Fruit fly (Drosophila melanogaster) whole organism, embryonic: ENCODE measurements around the gene dib.

Source experiments
- Bgb ChIP-seq: fragments of 200-800 bp; sonication (Bioruptor generic); IDR thresholded peaks from 2 replicates; pipeline ENCODE4 v1.3.6; 2022; ENCODE audit warnings: missing biosample characterization, missing genetic modification characterization; ENCODE audit not compliant: partially characterized antibody
- CG10959 ChIP-seq: fragments of 200-800 bp; sonication (Bioruptor generic); IDR thresholded peaks from 2 replicates; pipeline ENCODE4 v1.3.6; 2022; ENCODE audit warnings: missing biosample characterization, missing genetic modification characterization
- CG11093 ChIP-seq: fragments of 200-800 bp; sonication (Bioruptor generic); IDR thresholded peaks from 3 replicates; pipeline ENCODE4 v1.3.6; 2022; ENCODE audit warnings: missing biosample characterization, missing genetic modification characterization
- CG15269 ChIP-seq: fragments of 200-800 bp; sonication (Bioruptor generic); optimal IDR thresholded peaks from 2 replicates; lab custom pipeline; 2018; ENCODE audit warnings: missing biosample characterization, mild to moderate bottlenecking, missing genetic modification characterization, moderate library complexity
- CG15696 ChIP-seq: fragments of 200-800 bp; sonication (Bioruptor generic); optimal IDR thresholded peaks from 2 replicates; lab custom pipeline; 2019; ENCODE audit warnings: missing biosample characterization, mild to moderate bottlenecking, missing genetic modification characterization, moderate library complexity
- CG16813 ChIP-seq: fragments of 200-800 bp; sonication (Bioruptor generic); IDR thresholded peaks from 3 replicates; pipeline ENCODE4 v1.3.6; 2022; ENCODE audit warnings: missing biosample characterization, missing genetic modification characterization; ENCODE audit not compliant: partially characterized antibody
- CG17186 ChIP-seq: fragments of 200-800 bp; sonication (Bioruptor generic); optimal IDR thresholded peaks from 3 replicates; lab custom pipeline; 2017; ENCODE audit warnings: missing biosample characterization, missing genetic modification reagents, missing genetic modification characterization
- CG18011 ChIP-seq: fragments of 200-800 bp; sonication (Bioruptor generic); optimal IDR thresholded peaks from 2 replicates; lab custom pipeline; 2017; ENCODE audit warnings: missing biosample characterization, missing genetic modification characterization, mild to moderate bottlenecking, moderate library complexity, missing genotype
- CG18476 ChIP-seq: fragments of 200-800 bp; sonication (Bioruptor generic); optimal IDR thresholded peaks from 2 replicates; lab custom pipeline; 2016; ENCODE audit warnings: missing biosample characterization, mild to moderate bottlenecking, missing genetic modification characterization
- CG2116 ChIP-seq: fragments of 200-800 bp; sonication (Bioruptor generic); optimal IDR thresholded peaks from 3 replicates; lab custom pipeline; 2018; ENCODE audit warnings: missing biosample characterization, mild to moderate bottlenecking, missing genetic modification characterization
- CG30403 ChIP-seq: fragments of 200-800 bp; sonication (Bioruptor generic); optimal IDR thresholded peaks from 3 replicates; lab custom pipeline; 2016; ENCODE audit warnings: missing biosample characterization, missing genetic modification characterization
- CG31224 ChIP-seq: fragments of 200-800 bp; sonication (Bioruptor generic); IDR thresholded peaks from 2 replicates; pipeline ENCODE4 v1.3.6; 2022; ENCODE audit warnings: missing biosample characterization, missing genetic modification characterization
- CG32772 ChIP-seq: fragments of 200-800 bp; sonication (Bioruptor generic); IDR thresholded peaks from 2 replicates; pipeline ENCODE4 v1.3.6; 2022; ENCODE audit warnings: missing biosample characterization, missing genetic modification characterization
- CG4282 ChIP-seq: fragments of 200-800 bp; sonication (Bioruptor generic); optimal IDR thresholded peaks from 2 replicates; lab custom pipeline; 2016; ENCODE audit warnings: missing biosample characterization, missing genetic modification characterization
- CG4404 ChIP-seq: fragments of 200-800 bp; sonication (Bioruptor generic); IDR thresholded peaks from 2 replicates; pipeline ENCODE4 v1.3.6; 2022; ENCODE audit warnings: missing biosample characterization, missing genetic modification characterization
- CG4617 ChIP-seq: fragments of 200-800 bp; sonication (Bioruptor generic); optimal IDR thresholded peaks from 3 replicates; lab custom pipeline; 2016; ENCODE audit warnings: missing biosample characterization, missing genetic modification characterization, borderline replicate concordance
- CG6175 ChIP-seq: fragments of 200-800 bp; sonication (Bioruptor generic); IDR thresholded peaks from 3 replicates; pipeline ENCODE4 v1.3.6; 2022; ENCODE audit warnings: missing biosample characterization, missing genetic modification characterization
- CG7357 ChIP-seq: fragments of 200-800 bp; sonication (Bioruptor generic); IDR thresholded peaks from 3 replicates; pipeline ENCODE4 v1.3.6; 2022; ENCODE audit warnings: missing biosample characterization, missing genetic modification characterization
- CG7963 ChIP-seq: fragments of 200-800 bp; sonication (Bioruptor generic); IDR thresholded peaks from 3 replicates; pipeline ENCODE4 v1.3.6; 2022; ENCODE audit warnings: missing biosample characterization, missing genetic modification characterization; ENCODE audit not compliant: partially characterized antibody
- Camta ChIP-seq: fragments of 200-800 bp; sonication (Bioruptor generic); optimal IDR thresholded peaks from 2 replicates; lab custom pipeline; 2016; ENCODE audit warnings: missing biosample characterization, missing genetic modification characterization
- Chrac-16 ChIP-seq: fragments of 200-800 bp; sonication (Bioruptor generic); optimal IDR thresholded peaks from 3 replicates; lab custom pipeline; 2016; ENCODE audit warnings: missing biosample characterization, missing genetic modification characterization
- CkIIα-i1 ChIP-seq: fragments of 200-800 bp; sonication (Bioruptor generic); IDR thresholded peaks from 2 replicates; pipeline ENCODE4 v1.3.6; 2022; ENCODE audit warnings: missing biosample characterization, missing genetic modification characterization
- D ChIP-seq, 2 experiments: fragments of 200-800 bp in 1 of 2; fragments of >200 bp in 1 of 2; sonication (Bioruptor generic) in 1 of 2; optimal IDR thresholded peaks; 2 replicates in 1 of 2; 3 replicates in 1 of 2; lab custom pipeline; 2017; ENCODE audit warnings: mild to moderate bottlenecking in 1 of 2, missing biosample characterization in 1 of 2, missing genetic modification characterization in 1 of 2, missing genetic modification reagents in 1 of 2
- D19B ChIP-seq: fragments of 200-800 bp; sonication (Bioruptor generic); optimal IDR thresholded peaks from 2 replicates; lab custom pipeline; 2017; ENCODE audit warnings: missing biosample characterization, mild to moderate bottlenecking, missing genetic modification characterization
- E2f1 ChIP-seq: fragments of 200-800 bp; sonication (Bioruptor generic); IDR thresholded peaks from 2 replicates; pipeline ENCODE4 v1.3.6; 2022; ENCODE audit warnings: missing biosample characterization, missing genetic modification characterization
- Eip74EF ChIP-seq, 2 experiments: fragments of 200-800 bp in 1 of 2; fragments of >200 bp in 1 of 2; sonication (Bioruptor generic) in 1 of 2; optimal IDR thresholded peaks; 2 replicates each; lab custom pipeline; 2017 to 2019; ENCODE audit warnings: missing biosample characterization in 2 of 2, missing genetic modification characterization in 2 of 2, mild to moderate bottlenecking in 1 of 2, moderate library complexity in 1 of 2
- HmgD ChIP-seq: fragments of 200-800 bp; sonication (Bioruptor generic); optimal IDR thresholded peaks from 3 replicates; lab custom pipeline; 2016; ENCODE audit warnings: missing biosample characterization, missing genetic modification characterization
- Hr78 ChIP-seq, 2 experiments: fragments of 200-800 bp in 1 of 2; fragments of >200 bp in 1 of 2; sonication (Bioruptor generic) in 1 of 2; optimal IDR thresholded peaks; 2 replicates each; lab custom pipeline; 2017 to 2019; ENCODE audit warnings: missing biosample characterization in 2 of 2, missing genetic modification characterization in 2 of 2, mild to moderate bottlenecking in 1 of 2, moderate library complexity in 1 of 2
- NFAT ChIP-seq: fragments of 200-800 bp; sonication (Bioruptor generic); IDR thresholded peaks from 2 replicates; pipeline ENCODE4 v1.3.6; 2022; ENCODE audit warnings: missing biosample characterization, missing genetic modification characterization
- Rx ChIP-seq: fragments of 200-800 bp; sonication (Bioruptor generic); IDR thresholded peaks from 2 replicates; pipeline ENCODE4 v1.3.6; 2022; ENCODE audit warnings: missing biosample characterization, missing genetic modification characterization
- Spps ChIP-seq: fragments of 200-800 bp; sonication (Bioruptor generic); optimal IDR thresholded peaks from 2 replicates; lab custom pipeline; 2018; ENCODE audit warnings: missing biosample characterization, mild to moderate bottlenecking, missing genetic modification characterization
- Ssrp ChIP-seq: fragments of 200-800 bp; sonication (Bioruptor generic); optimal IDR thresholded peaks from 2 replicates; lab custom pipeline; 2018; ENCODE audit warnings: missing biosample characterization, mild to moderate bottlenecking, missing genetic modification characterization, moderate library complexity
- abd-A ChIP-seq: fragments of 200-800 bp; sonication (Bioruptor generic); optimal IDR thresholded peaks from 3 replicates; lab custom pipeline; 2019; ENCODE audit warnings: missing biosample characterization, mild to moderate bottlenecking, missing genetic modification characterization, moderate library complexity
- amos ChIP-seq: fragments of 200-800 bp; sonication (Bioruptor generic); IDR thresholded peaks from 2 replicates; pipeline ENCODE4 v1.3.6; 2022; ENCODE audit warnings: missing biosample characterization, missing genetic modification characterization; ENCODE audit not compliant: partially characterized antibody
- bab2 ChIP-seq: fragments of 200-800 bp; sonication (Bioruptor generic); optimal IDR thresholded peaks from 2 replicates; lab custom pipeline; 2016; ENCODE audit warnings: missing biosample characterization, missing genetic modification characterization
- bowl ChIP-seq: fragments of 200-800 bp; sonication (Bioruptor generic); IDR thresholded peaks from 2 replicates; pipeline ENCODE4 v1.3.6; 2022; ENCODE audit warnings: missing biosample characterization, missing genetic modification characterization
- btn ChIP-seq: fragments of 200-800 bp; sonication (Bioruptor generic); optimal IDR thresholded peaks from 2 replicates; lab custom pipeline; 2016; ENCODE audit warnings: missing biosample characterization, missing genetic modification characterization
- danr ChIP-seq: fragments of 200-800 bp; sonication (Bioruptor generic); IDR thresholded peaks from 2 replicates; pipeline ENCODE4 v1.3.6; 2022; ENCODE audit warnings: missing biosample characterization, missing genetic modification characterization
- grau ChIP-seq: fragments of 200-800 bp; optimal IDR thresholded peaks from 3 replicates; lab custom pipeline; 2019; ENCODE audit warnings: missing biosample characterization, mild to moderate bottlenecking, missing genetic modification characterization, moderate library complexity
- grn ChIP-seq: fragments of 200-800 bp; sonication (Bioruptor generic); optimal IDR thresholded peaks from 3 replicates; lab custom pipeline; 2017; ENCODE audit warnings: missing biosample characterization, missing genetic modification characterization
- lov ChIP-seq, 2 experiments: fragments of 200-800 bp in 1 of 2; fragments of >200 bp in 1 of 2; sonication (Bioruptor generic) in 1 of 2; IDR thresholded peaks in 1 of 2; optimal IDR thresholded peaks in 1 of 2; 2 replicates in 1 of 2; 3 replicates in 1 of 2; pipeline versions ENCODE4 v1.3.6 to Lab custom; 2017 to 2022; ENCODE audit warnings: missing biosample characterization in 1 of 2, missing genetic modification characterization in 1 of 2
- phol ChIP-seq: fragments of 200-800 bp; sonication (Bioruptor generic); optimal IDR thresholded peaks from 3 replicates; lab custom pipeline; 2018; ENCODE audit warnings: missing biosample characterization, mild to moderate bottlenecking, missing genetic modification characterization, moderate library complexity
- rib ChIP-seq: fragments of 200-800 bp; sonication (Bioruptor generic); IDR thresholded peaks from 2 replicates; pipeline ENCODE4 v1.3.6; 2022; ENCODE audit warnings: missing biosample characterization, missing genetic modification characterization
- slbo ChIP-seq: fragments of 200-800 bp; sonication (Bioruptor generic); IDR thresholded peaks from 2 replicates; pipeline ENCODE4 v1.3.6; 2022; ENCODE audit warnings: missing biosample characterization, missing genetic modification characterization
- slou ChIP-seq: fragments of 200-800 bp; sonication (Bioruptor generic); optimal IDR thresholded peaks from 3 replicates; lab custom pipeline; 2016; ENCODE audit warnings: missing biosample characterization, missing genetic modification characterization
- sna ChIP-seq: fragments of 200-800 bp; sonication (Bioruptor generic); IDR thresholded peaks from 2 replicates; pipeline ENCODE4 v1.3.6; 2022; ENCODE audit warnings: missing biosample characterization, missing genetic modification characterization; ENCODE audit not compliant: partially characterized antibody
- sob ChIP-seq: fragments of 200-800 bp; sonication (Bioruptor generic); IDR thresholded peaks from 2 replicates; pipeline ENCODE4 v1.3.6; 2022; ENCODE audit warnings: missing biosample characterization, missing genetic modification characterization
- vnd ChIP-seq: fragments of 200-800 bp; sonication (Bioruptor generic); IDR thresholded peaks from 3 replicates; pipeline ENCODE4 v1.3.6; 2022; ENCODE audit warnings: missing biosample characterization, missing genetic modification characterization; ENCODE audit not compliant: partially characterized antibody
- z ChIP-seq: fragments of 200-800 bp; sonication (Bioruptor generic); IDR thresholded peaks from 3 replicates; pipeline ENCODE4 v1.3.6; 2022; ENCODE audit warnings: missing biosample characterization, missing genetic modification characterization

The dib gene

dm6 chr3L:4016754-4017153 is 45.3 kb upstream of the dib start (continued):
- TF ChIP-seq Camta (peak; percentile 36), phol (tag; lab: Kevin White, UChicago) (peak; percentile 76), CG17186 (peak; percentile 42), Bgb (no peak), bab2 (GFP tag; lab: Kevin White, UChicago) (peak; percentile 54), Eip74EF (GFP tag; optimal IDR thresholded peaks at IDR 0.05; lab: Kevin White, UChicago) (no peak), grn (no peak), slou (GFP tag; lab: Kevin White, UChicago) (no peak), Hr78 (GFP tag; optimal IDR thresholded peaks at IDR 0.05; lab: Kevin White, UChicago) (no peak), abd-A (no peak), CG16813 (no peak), CG31224 (0 out of 2 replicates have a peak, but pooled peaks have one; percentile 25), bowl (GFP tag; lab: Robert Waterston, UW) (no peak), lov (optimal IDR thresholded peaks at IDR 0.05; lab: Kevin White, UChicago) (no peak), lov (GFP tag; IDR thresholded peaks at IDR 0.05; lab: Robert Waterston, UW) (peak; percentile 80), Ssrp (peak; percentile 73), E2f1 (GFP tag; lab: Robert Waterston, UW) (peak; percentile 37; the same call in 1 of the 2 replicates), amos (no peak), CG10959 (peak; percentile 85), sna (GFP tag; lab: Robert Waterston, UW) (no peak), CkIIα-i1 (GFP tag; lab: Robert Waterston, UW) (no peak), CG32772 (GFP tag; lab: Robert Waterston, UW) (peak; percentile 74), CG15269 (tag; lab: Kevin White, UChicago) (peak; percentile 29), sob (GFP tag; lab: Robert Waterston, UW) (peak; percentile 33; the same call in 1 of the 2 replicates), CG18476 (GFP tag; lab: Kevin White, UChicago) (peak; percentile 24), CG30403 (peak; percentile 59), CG15696 (tag; lab: Kevin White, UChicago) (peak; percentile 89), CG2116 (GFP tag; lab: Kevin White, UChicago) (no peak), NFAT (0 out of 2 replicates have a peak, but pooled peaks have one; percentile 31), rib (GFP tag; lab: Robert Waterston, UW) (no peak), CG4617 (GFP tag; lab: Kevin White, UChicago) (peak; percentile 16), HmgD (no peak), CG7963 (GFP tag; lab: Robert Waterston, UW) (no peak), Spps (tag; lab: Kevin White, UChicago) (peak; percentile 56), D (optimal IDR thresholded peaks at IDR 0.05; lab: Kevin White, UChicago) (no peak), D (GFP tag; optimal IDR thresholded peaks at IDR 0.05; lab: Kevin White, UChicago) (peak; percentile 70), CG6175 (GFP tag; lab: Robert Waterston, UW) (no peak), CG4404 (GFP tag; lab: Robert Waterston, UW) (peak; percentile 86), D19B (GFP tag; lab: Kevin White, UChicago) (no peak), CG4282 (GFP tag; lab: Kevin White, UChicago) (no peak), btn (GFP tag; lab: Kevin White, UChicago) (peak; percentile 54), CG7357 (peak; percentile 50; the same call in 1 of the 3 replicates), z (GFP tag; lab: Robert Waterston, UW) (0 out of 3 replicates have a peak, but pooled peaks have one; percentile 15), CG11093 (GFP tag; lab: Robert Waterston, UW) (peak; percentile 69; the same call in 1 of the 3 replicates), CG18011 (GFP tag; lab: Kevin White, UChicago) (no peak), vnd (GFP tag; lab: Robert Waterston, UW) (no peak), slbo (GFP tag; lab: Robert Waterston, UW) (peak; percentile 58), Rx (peak; percentile 48; the same call in 1 of the 2 replicates), danr (GFP tag; lab: Robert Waterston, UW) (peak; percentile 56; the same call in 1 of the 2 replicates), Chrac-16 (GFP tag; lab: Kevin White, UChicago) (peak; percentile 75), grau (tag; lab: Kevin White, UChicago) (peak; percentile 93)
